Fruit fly (Drosophila melanogaster) whole organism, adult: ENCODE results near the gene Fie.

Experiments
- CG11617 ChIP-seq: fragments of 200-800 bp; sonication (Bioruptor generic); optimal IDR thresholded peaks from 2 replicates; lab custom pipeline; 2017; ENCODE audit warnings: mild to moderate bottlenecking, missing biosample characterization, missing genetic modification reagents, missing genetic modification characterization
- CG12768 ChIP-seq: fragments of 200-800 bp; sonication (Bioruptor generic); optimal IDR thresholded peaks from 2 replicates; lab custom pipeline; 2017; ENCODE audit warnings: missing biosample characterization, missing genetic modification characterization, mild to moderate bottlenecking, moderate library complexity, missing genetic modification reagents
- CG14711 ChIP-seq: fragments of 200-800 bp; sonication (Bioruptor generic); optimal IDR thresholded peaks from 2 replicates; lab custom pipeline; 2018; ENCODE audit warnings: missing biosample characterization, mild to moderate bottlenecking, missing genetic modification characterization, moderate library complexity
- CG1620 ChIP-seq: fragments of 200-800 bp; sonication (Bioruptor generic); optimal IDR thresholded peaks from 2 replicates; lab custom pipeline; 2016; ENCODE audit warnings: missing biosample characterization, missing genetic modification characterization
- CG33017 ChIP-seq: fragments of 200-800 bp; sonication (Bioruptor generic); optimal IDR thresholded peaks from 2 replicates; lab custom pipeline; 2018; ENCODE audit warnings: missing biosample characterization, mild to moderate bottlenecking, missing genetic modification characterization, moderate library complexity
- CG5204 ChIP-seq: fragments of 200-800 bp; sonication (Bioruptor generic); optimal IDR thresholded peaks from 2 replicates; lab custom pipeline; 2016; ENCODE audit warnings: missing biosample characterization, missing genetic modification characterization
- CG7045 ChIP-seq: fragments of 200-800 bp; sonication (Bioruptor generic); optimal IDR thresholded peaks from 2 replicates; lab custom pipeline; 2017; ENCODE audit warnings: missing biosample characterization, mild to moderate bottlenecking, missing genetic modification characterization
- CG7101 ChIP-seq: fragments of 200-800 bp; sonication (Bioruptor generic); optimal IDR thresholded peaks from 2 replicates; lab custom pipeline; 2018; ENCODE audit warnings: missing biosample characterization, mild to moderate bottlenecking, missing genetic modification characterization, moderate library complexity
- Clk ChIP-seq: fragments of 200-800 bp; sonication (Bioruptor generic); optimal IDR thresholded peaks from 2 replicates; lab custom pipeline; 2017; ENCODE audit warnings: missing biosample characterization, missing genetic modification characterization
- Crg-1 ChIP-seq: fragments of 200-800 bp; sonication (Bioruptor generic); optimal IDR thresholded peaks from 2 replicates; lab custom pipeline; 2016; ENCODE audit warnings: missing biosample characterization, missing genetic modification characterization
- Hr96 ChIP-seq: fragments of 200-800 bp; sonication (Bioruptor generic); optimal IDR thresholded peaks from 2 replicates; lab custom pipeline; 2016; ENCODE audit warnings: missing biosample characterization, missing genetic modification characterization
- Mnt ChIP-seq: fragments of 200-800 bp; sonication (Bioruptor generic); optimal IDR thresholded peaks from 2 replicates; lab custom pipeline; 2016; ENCODE audit warnings: missing biosample characterization, mild to moderate bottlenecking, missing genetic modification characterization
- bab1 ChIP-seq: fragments of 200-800 bp; sonication (Bioruptor generic); optimal IDR thresholded peaks from 3 replicates; lab custom pipeline; 2019; ENCODE audit warnings: missing biosample characterization, mild to moderate bottlenecking, missing genetic modification characterization, moderate library complexity
- cic ChIP-seq: fragments of 200-800 bp; sonication (Bioruptor generic); optimal IDR thresholded peaks from 2 replicates; lab custom pipeline; 2017; ENCODE audit warnings: missing biosample characterization, mild to moderate bottlenecking, missing genetic modification characterization, moderate library complexity
- cnc ChIP-seq, 2 experiments: fragments of >200 bp; optimal IDR thresholded peaks; 2 replicates each; lab custom pipeline; 2017
- kay ChIP-seq: fragments of 200-800 bp; sonication (Bioruptor generic); peaks from one replicate; lab custom pipeline; 2016; ENCODE audit warnings: missing biosample characterization, missing genetic modification characterization, borderline replicate concordance
- ovo ChIP-seq: fragments of 200-800 bp; sonication (Bioruptor generic); optimal IDR thresholded peaks from 2 replicates; lab custom pipeline; 2016; ENCODE audit warnings: missing biosample characterization, missing genetic modification characterization
- pad ChIP-seq: fragments of 200-800 bp; sonication (Bioruptor generic); optimal IDR thresholded peaks from 3 replicates; lab custom pipeline; 2017; ENCODE audit warnings: missing biosample characterization, missing genetic modification characterization, mild to moderate bottlenecking, moderate library complexity, missing genetic modification reagents
- tj ChIP-seq: fragments of 200-800 bp; sonication (Bioruptor generic); optimal IDR thresholded peaks from 3 replicates; lab custom pipeline; 2017; ENCODE audit warnings: missing biosample characterization, mild to moderate bottlenecking, missing genetic modification characterization, moderate library complexity
- toe ChIP-seq: fragments of 200-800 bp; sonication (Bioruptor generic); optimal IDR thresholded peaks from 2 replicates; lab custom pipeline; 2016; ENCODE audit warnings: missing biosample characterization, missing genetic modification characterization

Fie gene

dm6 chr3L:3849763-3850162 lies 42.6 kb upstream of the Fie start:
- no peak for TF ChIP-seq CG1620
- no peak for TF ChIP-seq CG12768 (GFP tag; lab: Kevin White, UChicago)
- TF ChIP-seq CG33017 (tag; lab: Kevin White, UChicago) = no peak
- no peak for TF ChIP-seq Crg-1 (GFP tag; lab: Kevin White, UChicago)
- no peak for TF ChIP-seq pad (GFP tag; lab: Kevin White, UChicago)
- no peak for TF ChIP-seq CG5204 (GFP tag; lab: Kevin White, UChicago)
- no peak for TF ChIP-seq Mnt (GFP tag; lab: Kevin White, UChicago)
- no peak for TF ChIP-seq CG7045 (GFP tag; lab: Kevin White, UChicago)
- no peak for TF ChIP-seq cnc (optimal IDR thresholded peaks at IDR 0.05; lab: Kevin White, UChicago)
- no peak for TF ChIP-seq kay (GFP tag; lab: Kevin White, UChicago)
- no peak for TF ChIP-seq bab1 (GFP tag; lab: Kevin White, UChicago)
- no peak for TF ChIP-seq toe (GFP tag; lab: Kevin White, UChicago)
- TF ChIP-seq tj (GFP tag; lab: Kevin White, UChicago) = no peak
- TF ChIP-seq CG11617 = no peak
- no peak for TF ChIP-seq cic (GFP tag; lab: Kevin White, UChicago)
- no peak for TF ChIP-seq Hr96
- TF ChIP-seq CG7101 (tag; lab: Kevin White, UChicago) = no peak
- TF ChIP-seq Clk (GFP tag; lab: Kevin White, UChicago) = no peak
- no peak for TF ChIP-seq ovo (GFP tag; lab: Kevin White, UChicago)
- TF ChIP-seq CG14711 (tag; lab: Kevin White, UChicago) = no peak

dm6 chr3L:3850477-3850876 lies 41.9 kb upstream of the Fie start:
- TF ChIP-seq Hr96 = no peak
- no peak for TF ChIP-seq CG11617
- no peak for TF ChIP-seq Clk (GFP tag; lab: Kevin White, UChicago)
- TF ChIP-seq CG1620 = no peak
- no peak for TF ChIP-seq kay (GFP tag; lab: Kevin White, UChicago)
- TF ChIP-seq CG7101 (tag; lab: Kevin White, UChicago) = no peak
- no peak for TF ChIP-seq CG5204 (GFP tag; lab: Kevin White, UChicago)
- no peak for TF ChIP-seq ovo (GFP tag; lab: Kevin White, UChicago)
- no peak for TF ChIP-seq pad (GFP tag; lab: Kevin White, UChicago)
- TF ChIP-seq Mnt (GFP tag; lab: Kevin White, UChicago) = no peak
- TF ChIP-seq CG12768 (GFP tag; lab: Kevin White, UChicago) = no peak
- TF ChIP-seq cic (GFP tag; lab: Kevin White, UChicago) = no peak
- TF ChIP-seq CG7045 (GFP tag; lab: Kevin White, UChicago) = no peak
- no peak for TF ChIP-seq cnc (optimal IDR thresholded peaks at IDR 0.05; lab: Kevin White, UChicago)
- TF ChIP-seq CG14711 (tag; lab: Kevin White, UChicago) = no peak
- TF ChIP-seq tj (GFP tag; lab: Kevin White, UChicago) = no peak
- no peak for TF ChIP-seq bab1 (GFP tag; lab: Kevin White, UChicago)
- TF ChIP-seq Crg-1 (GFP tag; lab: Kevin White, UChicago) = no peak
- TF ChIP-seq toe (GFP tag; lab: Kevin White, UChicago) = no peak

DNA sequence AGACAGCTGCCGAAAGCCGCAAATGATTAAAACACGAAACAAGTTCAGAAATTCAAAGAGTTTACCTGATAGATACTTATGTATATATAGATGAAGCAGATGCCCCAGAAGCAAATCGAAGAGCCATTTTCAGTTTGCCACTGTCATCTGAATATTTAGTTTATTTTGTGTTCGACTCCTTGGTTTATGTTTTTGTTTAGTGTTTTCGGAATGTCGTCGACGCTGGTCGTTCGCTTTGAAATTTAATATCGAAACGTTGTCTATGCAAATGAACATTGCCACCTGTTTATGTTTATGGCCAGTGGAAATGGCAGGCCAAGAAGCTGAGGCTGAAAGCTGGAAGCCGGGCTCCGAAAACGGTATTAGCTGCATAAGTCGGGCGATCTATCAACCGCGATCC lies 41.3 kb upstream of the Fie start:
- TF ChIP-seq CG12768 (GFP tag; lab: Kevin White, UChicago) = no peak
- no peak for TF ChIP-seq CG5204 (GFP tag; lab: Kevin White, UChicago)
- TF ChIP-seq Mnt (GFP tag; lab: Kevin White, UChicago) = no peak
- no peak for TF ChIP-seq Clk (GFP tag; lab: Kevin White, UChicago)
- no peak for TF ChIP-seq CG33017 (tag; lab: Kevin White, UChicago)
- no peak for TF ChIP-seq toe (GFP tag; lab: Kevin White, UChicago)
- TF ChIP-seq CG14711 (tag; lab: Kevin White, UChicago) = no peak
- TF ChIP-seq Hr96 = no peak
- no peak for TF ChIP-seq bab1 (GFP tag; lab: Kevin White, UChicago)
- no peak for TF ChIP-seq CG11617

DNA sequence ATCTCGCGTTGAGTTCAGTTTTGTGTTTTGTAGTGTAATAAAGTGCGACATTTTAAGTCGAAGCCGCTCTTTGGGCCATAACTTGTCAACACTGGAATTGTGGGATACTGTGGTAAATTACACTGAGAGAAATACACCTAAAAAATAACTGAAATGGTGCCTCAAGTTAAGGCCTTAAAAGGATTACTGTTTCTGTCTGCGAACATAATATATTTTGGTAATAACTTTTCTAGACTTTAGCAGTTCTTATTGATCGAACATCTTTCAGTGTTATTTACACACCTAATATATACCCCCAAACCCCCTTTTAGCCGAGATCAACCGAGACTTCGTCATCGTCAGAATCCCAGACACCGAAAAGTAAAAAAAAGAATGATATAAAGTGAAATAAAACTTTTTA lies 40.5 kb upstream of the Fie start:
- TF ChIP-seq tj (GFP tag; lab: Kevin White, UChicago) (no peak), CG33017 (tag; lab: Kevin White, UChicago) (no peak), cic (GFP tag; lab: Kevin White, UChicago) (no peak), kay (GFP tag; lab: Kevin White, UChicago) (no peak), CG5204 (GFP tag; lab: Kevin White, UChicago) (no peak)

dm6 chr3L:3852842-3853241 lies 39.5 kb upstream of the Fie start:
- no peak for TF ChIP-seq Mnt (GFP tag; lab: Kevin White, UChicago)

- TF ChIP-seq Hr96 = no peak
- TF ChIP-seq toe (GFP tag; lab: Kevin White, UChicago) = no peak
- TF ChIP-seq kay (GFP tag; lab: Kevin White, UChicago) = no peak
- TF ChIP-seq CG14711 (tag; lab: Kevin White, UChicago) = no peak
- TF ChIP-seq CG1620 = no peak
- TF ChIP-seq Mnt (GFP tag; lab: Kevin White, UChicago) = no peak
- no peak for TF ChIP-seq ovo (GFP tag; lab: Kevin White, UChicago)
- no peak for TF ChIP-seq cic (GFP tag; lab: Kevin White, UChicago)
- TF ChIP-seq bab1 (GFP tag; lab: Kevin White, UChicago) = no peak
- TF ChIP-seq CG5204 (GFP tag; lab: Kevin White, UChicago) = no peak
- TF ChIP-seq pad (GFP tag; lab: Kevin White, UChicago) = no peak
- TF ChIP-seq CG7045 (GFP tag; lab: Kevin White, UChicago) = no peak
- TF ChIP-seq tj (GFP tag; lab: Kevin White, UChicago) = no peak
- TF ChIP-seq CG11617 = no peak
These were observed 37.0 kb upstream of the Fie start for dm6 chr3L:3855194-3855980.
